Worm (Caenorhabditis elegans): Measurements from ENCODE around the gene fbxa-84.
A peak's percentile ranks its signal among the peaks of the same experiment; 100 is the strongest.

fbxa-84 gene

ce11 chrV:15143798-15144197 lies 38.4 kb upstream of the fbxa-84 start, which contains the start of gene K08F9.4:
Gene K08F9.4, plus strand, starts transcription at chrV:15144019.
- TF ChIP-seq nhr-76 (tag; optimal IDR thresholded peaks at IDR 0.05) (no peak), skn-1 (tag; optimal IDR thresholded peaks at IDR 0.05) (peak; percentile 70), ceh-82 (tag; optimal IDR thresholded peaks at IDR 0.05) (peak; percentile 24 to 71 (median 55)), nhr-85 (tag) (peak; percentile 89), C04F5.9 (tag; optimal IDR thresholded peaks at IDR 0.05) (no peak), elt-3 (tag; optimal IDR thresholded peaks at IDR 0.05) (peak in 2 of 6 experiments; percentile 26 to 72), lsy-2 (tag; optimal IDR thresholded peaks at IDR 0.05) (peak; percentile 75 to 82), lin-14 (GFP tag; optimal IDR thresholded peaks at IDR 0.05) (peak; percentile 81), rnt-1 (tag; optimal IDR thresholded peaks at IDR 0.05) (peak; percentile 73), lin-35 (GFP tag; optimal IDR thresholded peaks at IDR 0.05) (peak; percentile 75 to 85), unc-130 (tag; optimal IDR thresholded peaks at IDR 0.05) (peak; percentile 70), ceh-8 (GFP tag; optimal IDR thresholded peaks at IDR 0.05) (no peak), C16A3.4 (tag; optimal IDR thresholded peaks at IDR 0.05) (peak; percentile 84), blmp-1 (tag; optimal IDR thresholded peaks at IDR 0.05) (peak; percentile 100), C34B4.2 (tag; optimal IDR thresholded peaks at IDR 0.05) (no peak), ceh-88 (GFP tag; IDR thresholded peaks at IDR 0.05) (no peak), fkh-8 (tag; optimal IDR thresholded peaks at IDR 0.05) (peak; percentile 13), nhr-71 (tag; optimal IDR thresholded peaks at IDR 0.05) (peak; percentile 80), irx-1 (tag; optimal IDR thresholded peaks at IDR 0.05) (peak; percentile 0), hlh-4 (tag; optimal IDR thresholded peaks at IDR 0.05) (no peak), nhr-28 (tag; optimal IDR thresholded peaks at IDR 0.05) (no peak), lin-15B (tag; optimal IDR thresholded peaks at IDR 0.05) (peak; percentile 84), mep-1 (tag; optimal IDR thresholded peaks at IDR 0.05) (peak; percentile 83), fos-1 (tag; optimal IDR thresholded peaks at IDR 0.05) (no peak), snpc-4 (tag; optimal IDR thresholded peaks at IDR 0.05) (peak; percentile 72), nhr-237 (tag; optimal IDR thresholded peaks at IDR 0.05) (peak; percentile 55), vab-15 (tag; optimal IDR thresholded peaks at IDR 0.05) (peak; percentile 2), nhr-90 (tag; optimal IDR thresholded peaks at IDR 0.05; ENCODE audit: poor library complexity) (peak; percentile 75), xbp-1 (tag; optimal IDR thresholded peaks at IDR 0.05) (peak; percentile 63), unc-86 (tag; optimal IDR thresholded peaks at IDR 0.05) (peak; percentile 38), lir-3 (tag; optimal IDR thresholded peaks at IDR 0.05; ENCODE audit: poor library complexity) (peak; percentile 46), snu-23 (GFP tag; optimal IDR thresholded peaks at IDR 0.05) (peak; percentile 79), unc-30 (tag; optimal IDR thresholded peaks at IDR 0.05) (no peak), zag-1 (tag; optimal IDR thresholded peaks at IDR 0.05) (no peak), F16B12.6 (tag; optimal IDR thresholded peaks at IDR 0.05) (peak; percentile 38), lin-13 (GFP tag; optimal IDR thresholded peaks at IDR 0.05) (peak; percentile 20), swsn-7 (tag; optimal IDR thresholded peaks at IDR 0.05) (peak; percentile 51), nhr-47 (tag; optimal IDR thresholded peaks at IDR 0.05) (peak; percentile 68), efl-1 (optimal IDR thresholded peaks at IDR 0.05) (peak; percentile 82 to 83), efl-1 (GFP tag; optimal IDR thresholded peaks at IDR 0.05 in 1 of 2) (peak; percentile 72 to 95), grh-1 (GFP tag; IDR thresholded peaks at IDR 0.05) (peak; percentile 31; the same call in 1 of the 2 replicates), pag-3 (tag; optimal IDR thresholded peaks at IDR 0.05; ENCODE audit: borderline replicate concordance, insufficient read depth) (no peak), nhr-77 (tag; optimal IDR thresholded peaks at IDR 0.05) (no peak), dpl-1 (GFP tag; optimal IDR thresholded peaks at IDR 0.05) (peak; percentile 75 to 83 (median 79)), lin-39 (tag; optimal IDR thresholded peaks at IDR 0.05) (no peak), alr-1 (tag; optimal IDR thresholded peaks at IDR 0.05; ENCODE audit: borderline replicate concordance) (no peak), tbx-2 (tag; optimal IDR thresholded peaks at IDR 0.05) (peak; percentile 50), nhr-20 (tag; optimal IDR thresholded peaks at IDR 0.05) (peak; percentile 68)

Data from whole organism, L1 larva.